Fruit fly (Drosophila melanogaster) whole organism, embryonic: ENCODE results near the gene Dlc90F.

Experiments
- Ada2b ChIP-seq: fragments of 200-800 bp; sonication (Bioruptor generic); IDR thresholded peaks from 2 replicates; pipeline ENCODE4 v1.3.6; 2022; ENCODE audit warnings: missing biosample characterization, missing genetic modification characterization
- Adf1 ChIP-seq: fragments of 200-800 bp; sonication (Bioruptor generic); IDR thresholded peaks from 2 replicates; pipeline ENCODE4 v1.3.6; 2022; ENCODE audit warnings: missing biosample characterization, missing genetic modification characterization
- CG11560 ChIP-seq: fragments of 200-800 bp; sonication (Bioruptor generic); IDR thresholded peaks from 3 replicates; pipeline ENCODE4 v1.3.6; 2022; ENCODE audit warnings: missing biosample characterization, missing genetic modification characterization
- CG12104 ChIP-seq: fragments of 200-800 bp; sonication (Bioruptor generic); optimal IDR thresholded peaks from 3 replicates; lab custom pipeline; 2016; ENCODE audit warnings: missing biosample characterization, missing genetic modification characterization
- CG12299 ChIP-seq: fragments of 200-800 bp; sonication (Bioruptor generic); optimal IDR thresholded peaks from 2 replicates; lab custom pipeline; 2018; ENCODE audit warnings: missing biosample characterization, mild to moderate bottlenecking, missing genetic modification characterization
- CG12659 ChIP-seq: fragments of 200-800 bp; sonication (Bioruptor generic); optimal IDR thresholded peaks from 3 replicates; lab custom pipeline; 2017; ENCODE audit warnings: mild to moderate bottlenecking, missing biosample characterization, missing genetic modification reagents, missing genetic modification characterization
- CG15269 ChIP-seq: fragments of 200-800 bp; sonication (Bioruptor generic); optimal IDR thresholded peaks from 2 replicates; lab custom pipeline; 2018; ENCODE audit warnings: missing biosample characterization, mild to moderate bottlenecking, missing genetic modification characterization, moderate library complexity
- CG1529 ChIP-seq: fragments of 200-800 bp; sonication (Bioruptor generic); optimal IDR thresholded peaks from 3 replicates; lab custom pipeline; 2018; ENCODE audit warnings: missing biosample characterization, missing genetic modification characterization
- CG15514 ChIP-seq: fragments of 200-800 bp; sonication (Bioruptor generic); optimal IDR thresholded peaks from 3 replicates; lab custom pipeline; 2017; ENCODE audit warnings: missing biosample characterization, missing genetic modification characterization, mild to moderate bottlenecking, moderate library complexity, missing genetic modification reagents
- CG1647 ChIP-seq: fragments of 200-800 bp; sonication (Bioruptor generic); optimal IDR thresholded peaks from 3 replicates; lab custom pipeline; 2016; ENCODE audit warnings: missing biosample characterization, missing genetic modification characterization
- CG30431 ChIP-seq: fragments of 200-800 bp; sonication (Bioruptor generic); optimal IDR thresholded peaks from 2 replicates; lab custom pipeline; 2017; ENCODE audit warnings: missing biosample characterization, missing genetic modification characterization
- CG3065 ChIP-seq: fragments of 200-800 bp; sonication (Bioruptor generic); optimal IDR thresholded peaks from 2 replicates; lab custom pipeline; 2016; ENCODE audit warnings: missing biosample characterization, missing genetic modification characterization
- CG4707 ChIP-seq: fragments of 200-800 bp; sonication (Bioruptor generic); optimal IDR thresholded peaks from 2 replicates; lab custom pipeline; 2018; ENCODE audit warnings: missing biosample characterization, mild to moderate bottlenecking, missing genetic modification characterization, moderate library complexity
- CG7271 ChIP-seq: fragments of 200-800 bp; sonication (Bioruptor generic); optimal IDR thresholded peaks from 2 replicates; lab custom pipeline; 2018; ENCODE audit warnings: missing biosample characterization, mild to moderate bottlenecking, missing genetic modification characterization, moderate library complexity
- CG7372 ChIP-seq: fragments of 200-800 bp; sonication (Bioruptor generic); IDR thresholded peaks from 2 replicates; pipeline ENCODE4 v1.3.6; 2022; ENCODE audit warnings: missing biosample characterization, missing genetic modification characterization
- CG9797 ChIP-seq: fragments of 200-800 bp; sonication (Bioruptor generic); optimal IDR thresholded peaks from 3 replicates; lab custom pipeline; 2018; ENCODE audit warnings: missing biosample characterization, mild to moderate bottlenecking, missing genetic modification characterization
- CG9876 ChIP-seq: fragments of 200-800 bp; sonication (Bioruptor generic); optimal IDR thresholded peaks from 2 replicates; lab custom pipeline; 2016; ENCODE audit warnings: missing biosample characterization, missing genetic modification characterization
- CHES-1-like ChIP-seq: fragments of 200-800 bp; sonication (Bioruptor generic); optimal IDR thresholded peaks from 2 replicates; lab custom pipeline; 2016; ENCODE audit warnings: missing biosample characterization, missing genetic modification characterization
- D ChIP-seq, 2 experiments: fragments of 200-800 bp in 1 of 2; fragments of >200 bp in 1 of 2; sonication (Bioruptor generic) in 1 of 2; optimal IDR thresholded peaks; 2 replicates in 1 of 2; 3 replicates in 1 of 2; lab custom pipeline; 2017; ENCODE audit warnings: mild to moderate bottlenecking in 1 of 2, missing biosample characterization in 1 of 2, missing genetic modification characterization in 1 of 2, missing genetic modification reagents in 1 of 2
- D19A ChIP-seq: fragments of 200-800 bp; optimal IDR thresholded peaks from 3 replicates; lab custom pipeline; 2019; ENCODE audit warnings: missing biosample characterization, mild to moderate bottlenecking, missing genetic modification characterization, moderate library complexity
- Doc3 ChIP-seq: fragments of 200-800 bp; sonication (Bioruptor generic); IDR thresholded peaks from 3 replicates; pipeline ENCODE4 v1.3.6; 2022; ENCODE audit warnings: missing biosample characterization, missing genetic modification characterization; ENCODE audit not compliant: partially characterized antibody
- E2f1 ChIP-seq: fragments of 200-800 bp; sonication (Bioruptor generic); IDR thresholded peaks from 2 replicates; pipeline ENCODE4 v1.3.6; 2022; ENCODE audit warnings: missing biosample characterization, missing genetic modification characterization
- Fer2 ChIP-seq: fragments of 200-800 bp; sonication (Bioruptor generic); optimal IDR thresholded peaks from 2 replicates; lab custom pipeline; 2018; ENCODE audit warnings: missing biosample characterization, mild to moderate bottlenecking, missing genetic modification characterization, moderate library complexity
- HHEX ChIP-seq: fragments of 200-800 bp; sonication (Bioruptor generic); optimal IDR thresholded peaks from 3 replicates; lab custom pipeline; 2017; ENCODE audit warnings: missing biosample characterization, mild to moderate bottlenecking, missing genetic modification characterization, missing genetic modification reagents
- Jarid2 ChIP-seq: fragments of 200-800 bp; sonication (Bioruptor generic); optimal IDR thresholded peaks from 3 replicates; lab custom pipeline; 2017; ENCODE audit warnings: mild to moderate bottlenecking, missing biosample characterization, missing genetic modification reagents, missing genetic modification characterization
- Lpt ChIP-seq: fragments of >200 bp; optimal IDR thresholded peaks from 2 replicates; lab custom pipeline; 2018; ENCODE audit warnings: missing biosample characterization, missing genetic modification characterization
- Mad ChIP-seq: fragments of 200-800 bp; sonication (Bioruptor generic); optimal IDR thresholded peaks from 2 replicates; lab custom pipeline; 2016; ENCODE audit warnings: missing biosample characterization, missing genetic modification characterization
- Neu2 ChIP-seq: fragments of 200-800 bp; sonication (Bioruptor generic); optimal IDR thresholded peaks from 3 replicates; lab custom pipeline; 2016; ENCODE audit warnings: missing biosample characterization, missing genetic modification characterization, borderline replicate concordance
- Nf-YC ChIP-seq: fragments of 200-800 bp; optimal IDR thresholded peaks from 3 replicates; lab custom pipeline; 2019; ENCODE audit warnings: missing biosample characterization, mild to moderate bottlenecking, missing genetic modification characterization, moderate library complexity
- Side ChIP-seq: fragments of 200-800 bp; sonication (Bioruptor generic); optimal IDR thresholded peaks from 2 replicates; lab custom pipeline; 2016; ENCODE audit warnings: missing biosample characterization, missing genetic modification characterization
- Sin3A ChIP-seq: fragments of >200 bp; optimal IDR thresholded peaks from 2 replicates; lab custom pipeline; 2018
- Sox100B ChIP-seq: fragments of 200-800 bp; sonication (Bioruptor generic); optimal IDR thresholded peaks from 3 replicates; lab custom pipeline; 2018; ENCODE audit warnings: missing biosample characterization, mild to moderate bottlenecking, missing genetic modification characterization
- YL-1 ChIP-seq: fragments of 200-800 bp; sonication (Bioruptor generic); optimal IDR thresholded peaks from 3 replicates; lab custom pipeline; 2017; ENCODE audit warnings: missing biosample characterization, mild to moderate bottlenecking, missing genetic modification characterization
- cato ChIP-seq: fragments of 200-800 bp; sonication (Bioruptor generic); optimal IDR thresholded peaks from 2 replicates; lab custom pipeline; 2016; ENCODE audit warnings: missing biosample characterization, missing genetic modification characterization, borderline replicate concordance
- crol ChIP-seq: fragments of 200-800 bp; sonication (Bioruptor generic); IDR thresholded peaks from 2 replicates; pipeline ENCODE4 v1.3.6; 2022; ENCODE audit warnings: missing biosample characterization, missing genetic modification characterization
- ftz-f1 ChIP-seq: fragments of 200-800 bp; sonication (Bioruptor generic); optimal IDR thresholded peaks from 2 replicates; lab custom pipeline; 2016; ENCODE audit warnings: missing biosample characterization, missing genetic modification characterization
- gem ChIP-seq: fragments of 200-800 bp; sonication (Bioruptor generic); optimal IDR thresholded peaks from 2 replicates; lab custom pipeline; 2019; ENCODE audit warnings: missing biosample characterization, mild to moderate bottlenecking, missing genetic modification characterization, moderate library complexity
- insv ChIP-seq, 2 experiments: fragments of 200-800 bp; sonication (Bioruptor generic); optimal IDR thresholded peaks; 3 replicates each; lab custom pipeline; 2016 to 2018; ENCODE audit warnings: missing biosample characterization in 2 of 2, missing genetic modification characterization in 2 of 2
- jigr1 ChIP-seq: fragments of 200-800 bp; sonication (Bioruptor generic); IDR thresholded peaks from 3 replicates; pipeline ENCODE4 v1.3.6; 2022; ENCODE audit warnings: missing biosample characterization, missing genetic modification characterization
- lmd ChIP-seq: fragments of 200-800 bp; sonication (Bioruptor generic); IDR thresholded peaks from 2 replicates; pipeline ENCODE4 v1.3.6; 2022; ENCODE audit warnings: missing biosample characterization, missing genetic modification characterization
- oc ChIP-seq: fragments of 200-800 bp; sonication (Bioruptor generic); optimal IDR thresholded peaks from 2 replicates; lab custom pipeline; 2018; ENCODE audit warnings: missing biosample characterization, mild to moderate bottlenecking, missing genetic modification characterization, moderate library complexity
- onecut ChIP-seq: fragments of 200-800 bp; sonication (Bioruptor generic); IDR thresholded peaks from 2 replicates; pipeline ENCODE4 v1.3.6; 2022; ENCODE audit warnings: missing biosample characterization, missing genetic modification characterization
- pan ChIP-seq, 4 experiments: fragments of >200 bp in 3 of 4; fragments of 200-800 bp in 1 of 4; sonication (Bioruptor generic) in 1 of 4; optimal IDR thresholded peaks in 3 of 4; IDR thresholded peaks in 1 of 4; 2 replicates each; pipeline versions ENCODE4 v1.3.6 to Lab custom; 2017 to 2022; ENCODE audit warnings: missing biosample characterization in 2 of 4, missing genetic modification characterization in 2 of 4, mixed read lengths in 1 of 4
- sens ChIP-seq: fragments of 200-800 bp; sonication (Bioruptor generic); peaks from one replicate; lab custom pipeline; 2016; ENCODE audit warnings: missing biosample characterization, missing genetic modification characterization
- stc ChIP-seq: fragments of 200-800 bp; sonication (Bioruptor generic); IDR thresholded peaks from 2 replicates; pipeline ENCODE4 v1.3.6; 2022; ENCODE audit warnings: missing biosample characterization, missing genetic modification characterization
- tio ChIP-seq: fragments of 200-800 bp; sonication (Bioruptor generic); optimal IDR thresholded peaks from 2 replicates; lab custom pipeline; 2017; ENCODE audit warnings: missing biosample characterization, missing genetic modification characterization, inconsistent platforms
- tna ChIP-seq: fragments of 200-800 bp; sonication (Bioruptor generic); IDR thresholded peaks from 2 replicates; pipeline ENCODE4 v1.3.6; 2022; ENCODE audit warnings: missing biosample characterization, missing genetic modification characterization; ENCODE audit not compliant: partially characterized antibody
- trem ChIP-seq: fragments of 200-800 bp; optimal IDR thresholded peaks from 3 replicates; lab custom pipeline; 2019; ENCODE audit warnings: missing biosample characterization, mild to moderate bottlenecking, missing genetic modification characterization, moderate library complexity
- unc-4 ChIP-seq: fragments of 200-800 bp; sonication (Bioruptor generic); IDR thresholded peaks from 2 replicates; pipeline ENCODE4 v1.3.6; 2022; ENCODE audit warnings: missing biosample characterization, missing genetic modification characterization; ENCODE audit not compliant: partially characterized antibody
- zfh1 ChIP-seq: fragments of 200-800 bp; sonication (Bioruptor generic); IDR thresholded peaks from 3 replicates; pipeline ENCODE4 v1.3.6; 2022; ENCODE audit warnings: missing biosample characterization, missing genetic modification characterization
- zfh2 ChIP-seq: fragments of 200-800 bp; sonication (Bioruptor generic); optimal IDR thresholded peaks from 2 replicates; lab custom pipeline; 2016; ENCODE audit warnings: missing biosample characterization, missing genetic modification characterization

Gene Dlc90F

dm6 chr3R:18255281-18255680 is 43.7 kb upstream of the Dlc90F start, which contains the start of the genes Ada2a, Polr2D, Tgs1 and moi (continued):
- TF ChIP-seq pan (optimal IDR thresholded peaks at IDR 0.05; lab: Kevin White, UChicago) (no peak), pan (GFP tag; optimal IDR thresholded peaks at IDR 0.05 in 1 of 2, IDR thresholded peaks at IDR 0.05 in 1 of 2) (no peak), CG3065 (GFP tag; lab: Kevin White, UChicago) (no peak), tio (no peak), CG12659 (GFP tag; lab: Kevin White, UChicago) (peak; percentile 42), Sin3A (lab: Kevin White, UChicago) (peak; percentile 56), CG11560 (tag; lab: Robert Waterston, UW) (no peak), Ada2b (GFP tag; lab: Robert Waterston, UW) (no peak), YL-1 (peak; percentile 44), E2f1 (GFP tag; lab: Robert Waterston, UW) (no peak), CG7271 (no peak), Lpt (GFP tag; lab: Kevin White, UChicago) (no peak), onecut (GFP tag; lab: Robert Waterston, UW) (no peak), CG1529 (GFP tag; lab: Kevin White, UChicago) (no peak), Adf1 (GFP tag; lab: Robert Waterston, UW) (no peak), CG4707 (GFP tag; lab: Kevin White, UChicago) (no peak), CG9797 (GFP tag; lab: Kevin White, UChicago) (peak; percentile 78), CG30431 (GFP tag; lab: Kevin White, UChicago) (no peak), Neu2 (GFP tag; lab: Kevin White, UChicago) (no peak), Nf-YC (peak; percentile 5), CG9876 (GFP tag; lab: Kevin White, UChicago) (no peak), CG1647 (no peak), Jarid2 (GFP tag; lab: Kevin White, UChicago) (no peak), zfh2 (no peak), lmd (GFP tag; lab: Robert Waterston, UW) (no peak), CG15269 (tag; lab: Kevin White, UChicago) (no peak), CHES-1-like (peak; percentile 63), CG15514 (GFP tag; lab: Kevin White, UChicago) (peak; percentile 48), Side (no peak), insv (GFP tag; optimal IDR thresholded peaks at IDR 0.05; lab: Kevin White, UChicago) (no peak), tna (GFP tag; lab: Robert Waterston, UW) (peak; percentile 47; the same call in 1 of the 2 replicates), jigr1 (no peak), trem (peak; percentile 70), stc (GFP tag; lab: Robert Waterston, UW) (no peak), ftz-f1 (GFP tag; lab: Kevin White, UChicago) (peak; percentile 80), HHEX (GFP tag; lab: Kevin White, UChicago) (no peak), CG7372 (no peak), Mad (GFP tag; lab: Kevin White, UChicago) (no peak), gem (tag; lab: Kevin White, UChicago) (no peak), CG12104 (no peak), crol (GFP tag; lab: Robert Waterston, UW) (no peak), Sox100B (GFP tag; lab: Kevin White, UChicago) (no peak), D (optimal IDR thresholded peaks at IDR 0.05; lab: Kevin White, UChicago) (no peak), D (GFP tag; optimal IDR thresholded peaks at IDR 0.05; lab: Kevin White, UChicago) (no peak), CG12299 (tag; lab: Kevin White, UChicago) (no peak), cato (GFP tag; lab: Kevin White, UChicago) (no peak), zfh1 (GFP tag; lab: Robert Waterston, UW) (no peak), oc (tag; lab: Kevin White, UChicago) (no peak), sens (GFP tag; lab: Kevin White, UChicago) (peak; percentile 18), Fer2 (tag; lab: Kevin White, UChicago) (no peak), unc-4 (peak; percentile 75; the same call in 1 of the 2 replicates), D19A (tag; lab: Kevin White, UChicago) (no peak), Doc3 (GFP tag; lab: Robert Waterston, UW) (peak; percentile 76)
